Comparison of ENCODE assay signal across 1 fruit fly cellular context in the genomic region with DNA sequence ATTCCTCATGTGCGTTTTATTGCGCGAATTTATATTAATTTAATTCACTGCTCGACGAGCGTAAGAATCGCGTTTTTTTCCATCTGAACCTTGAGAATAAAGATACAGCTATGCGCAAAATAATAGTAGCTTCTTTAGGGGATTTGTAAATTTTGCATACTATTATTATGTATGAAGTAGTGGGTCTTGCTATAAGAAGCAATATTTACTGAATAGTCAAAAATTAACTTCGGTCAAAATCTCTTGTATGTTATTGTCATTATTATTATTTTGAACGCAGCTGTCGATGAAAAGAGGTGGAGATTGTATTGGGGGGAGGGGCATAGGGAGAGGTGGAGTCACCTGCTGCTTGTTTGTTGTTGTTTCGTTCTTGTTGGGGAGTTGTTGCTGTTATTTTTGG.
TF ChIP-seq lines count a peak whose summit lies in the region.

No protein-coding gene starts in this region.

TF ChIP-seq in whole organism, embryonic, 481 proteins besides CTCF, POLR2A, EP300 and RAD21 (continued from another document and continues in another):
- TF ChIP-seq pum (GFP tag; optimal IDR thresholded peaks at IDR 0.05; lab: Kevin White, UChicago), result peak; percentile 65
- TF ChIP-seq Mes4 (GFP tag; optimal IDR thresholded peaks at IDR 0.05; lab: Kevin White, UChicago), result peak; percentile 50
- peak; percentile 84 for TF ChIP-seq CG15514 (GFP tag; optimal IDR thresholded peaks at IDR 0.05; lab: Kevin White, UChicago)
- no peak for TF ChIP-seq CG14860 (GFP tag; IDR thresholded peaks at IDR 0.05; lab: Robert Waterston, UW; ENCODE audit: partially characterized antibody)
- peak; percentile 24 for TF ChIP-seq CG15601 (tag; optimal IDR thresholded peaks at IDR 0.05; lab: Kevin White, UChicago)
- TF ChIP-seq mld (GFP tag; IDR thresholded peaks at IDR 0.05; lab: Robert Waterston, UW; ENCODE audit: partially characterized antibody), result no peak
- TF ChIP-seq Adf1 (GFP tag; IDR thresholded peaks at IDR 0.05; lab: Robert Waterston, UW), result peak; percentile 50
- TF ChIP-seq maf-S (GFP tag; optimal IDR thresholded peaks at IDR 0.05; lab: Kevin White, UChicago), result no peak
- TF ChIP-seq grn (GFP tag; optimal IDR thresholded peaks at IDR 0.05; lab: Kevin White, UChicago), result peak; percentile 4
- peak; percentile 80 for TF ChIP-seq H2.0 (GFP tag; IDR thresholded peaks at IDR 0.05; lab: Robert Waterston, UW)
- no peak for TF ChIP-seq CG2129 (GFP tag; IDR thresholded peaks at IDR 0.05; lab: Robert Waterston, UW; ENCODE audit: partially characterized antibody)
- peak; percentile 73 for TF ChIP-seq CG3726 (GFP tag; IDR thresholded peaks at IDR 0.05; lab: Robert Waterston, UW)
- peak; percentile 53 for TF ChIP-seq NfI (GFP tag; optimal IDR thresholded peaks at IDR 0.05; lab: Kevin White, UChicago)
- no peak for TF ChIP-seq sna (GFP tag; IDR thresholded peaks at IDR 0.05; lab: Robert Waterston, UW; ENCODE audit: partially characterized antibody)
- TF ChIP-seq emc (GFP tag; optimal IDR thresholded peaks at IDR 0.05; lab: Kevin White, UChicago), result peak; percentile 42
- peak; percentile 86 for TF ChIP-seq tin (GFP tag; optimal IDR thresholded peaks at IDR 0.05; lab: Kevin White, UChicago)
- peak; percentile 82 for TF ChIP-seq CG1792 (GFP tag; optimal IDR thresholded peaks at IDR 0.05; lab: Kevin White, UChicago)
- no peak for TF ChIP-seq Hr39 (optimal IDR thresholded peaks at IDR 0.05; lab: Kevin White, UChicago)
- TF ChIP-seq CG13775 (GFP tag; optimal IDR thresholded peaks at IDR 0.05; lab: Kevin White, UChicago), result peak; percentile 60
- no peak for TF ChIP-seq prd (optimal IDR thresholded peaks at IDR 0.05; lab: Kevin White, UChicago)
- TF ChIP-seq prd (GFP tag; IDR thresholded peaks at IDR 0.05; lab: Robert Waterston, UW), result peak; percentile 91
- TF ChIP-seq Deaf1 (tag; optimal IDR thresholded peaks at IDR 0.05; lab: Kevin White, UChicago), result peak; percentile 73
- TF ChIP-seq ase (GFP tag; IDR thresholded peaks at IDR 0.05; lab: Robert Waterston, UW), result peak; percentile 84
- TF ChIP-seq sens-2 (GFP tag; IDR thresholded peaks at IDR 0.05; lab: Robert Waterston, UW), result peak; percentile 80
- TF ChIP-seq CG16815 (GFP tag; optimal IDR thresholded peaks at IDR 0.05; lab: Kevin White, UChicago), result peak; percentile 42
- peak; percentile 60 for TF ChIP-seq CG18619 (GFP tag; optimal IDR thresholded peaks at IDR 0.05; lab: Kevin White, UChicago)
- TF ChIP-seq Usf (GFP tag; optimal IDR thresholded peaks at IDR 0.05; lab: Kevin White, UChicago), result peak; percentile 18
- TF ChIP-seq Drgx (GFP tag; IDR thresholded peaks at IDR 0.05; lab: Robert Waterston, UW), result peak; percentile 84
- peak in 1 of 2 experiments; percentile 91 for TF ChIP-seq Eip74EF (GFP tag; optimal IDR thresholded peaks at IDR 0.05; lab: Kevin White, UChicago)
- TF ChIP-seq CG6654 (GFP tag; optimal IDR thresholded peaks at IDR 0.05; lab: Kevin White, UChicago), result peak; percentile 80
- TF ChIP-seq nau (GFP tag; optimal IDR thresholded peaks at IDR 0.05; lab: Kevin White, UChicago), result peak; percentile 85
- TF ChIP-seq CG2199 (GFP tag; IDR thresholded peaks at IDR 0.05; lab: Robert Waterston, UW), result peak; percentile 83
- TF ChIP-seq CG31224 (GFP tag; IDR thresholded peaks at IDR 0.05; lab: Robert Waterston, UW), result peak; percentile 76
- TF ChIP-seq Fer1 (GFP tag; optimal IDR thresholded peaks at IDR 0.05; lab: Kevin White, UChicago), result peak; percentile 93
- TF ChIP-seq Hr3 (GFP tag; optimal IDR thresholded peaks at IDR 0.05; lab: Kevin White, UChicago), result peak; percentile 65
- TF ChIP-seq CG33557 (GFP tag; optimal IDR thresholded peaks at IDR 0.05; lab: Kevin White, UChicago), result no peak
- peak; percentile 63 for TF ChIP-seq mam (GFP tag; optimal IDR thresholded peaks at IDR 0.05; lab: Kevin White, UChicago)
- TF ChIP-seq lmd (GFP tag; IDR thresholded peaks at IDR 0.05; lab: Robert Waterston, UW), result peak; percentile 90
- TF ChIP-seq Rx (GFP tag; IDR thresholded peaks at IDR 0.05; lab: Robert Waterston, UW), result peak; percentile 73
- TF ChIP-seq ind (GFP tag; optimal IDR thresholded peaks at IDR 0.05; lab: Kevin White, UChicago), result peak; percentile 88
- TF ChIP-seq CG14441 (GFP tag; IDR thresholded peaks at IDR 0.05; lab: Robert Waterston, UW), result peak; percentile 81
- peak; percentile 87 for TF ChIP-seq CG6813 (GFP tag; optimal IDR thresholded peaks at IDR 0.05; lab: Kevin White, UChicago)
- no peak for TF ChIP-seq pan (optimal IDR thresholded peaks at IDR 0.05; lab: Kevin White, UChicago)
- peak in 1 of 2 experiments; percentile 87 for TF ChIP-seq pan (GFP tag; optimal IDR thresholded peaks at IDR 0.05 in 1 of 2, IDR thresholded peaks at IDR 0.05 in 1 of 2)
- peak; percentile 95 for TF ChIP-seq vvl (GFP tag; IDR thresholded peaks at IDR 0.05; lab: Robert Waterston, UW)
- TF ChIP-seq sima (GFP tag; optimal IDR thresholded peaks at IDR 0.05; lab: Kevin White, UChicago), result peak; percentile 78
- peak; percentile 92 for TF ChIP-seq Aef1 (GFP tag; IDR thresholded peaks at IDR 0.05; lab: Robert Waterston, UW)
- no peak for TF ChIP-seq CG2202 (tag; optimal IDR thresholded peaks at IDR 0.05; lab: Kevin White, UChicago)
- peak; percentile 74; the same call in 1 of the 3 replicates for TF ChIP-seq CG2889 (GFP tag; IDR thresholded peaks at IDR 0.05; lab: Robert Waterston, UW)
- TF ChIP-seq otp (GFP tag; IDR thresholded peaks at IDR 0.05; lab: Robert Waterston, UW), result peak; percentile 88
- TF ChIP-seq nerfin-2 (GFP tag; IDR thresholded peaks at IDR 0.05; lab: Robert Waterston, UW; ENCODE audit: partially characterized antibody), result no peak
- TF ChIP-seq toy (GFP tag; IDR thresholded peaks at IDR 0.05; lab: Robert Waterston, UW), result peak; percentile 63; the same call in 1 of the 2 replicates
- TF ChIP-seq inv (GFP tag; IDR thresholded peaks at IDR 0.05; lab: Robert Waterston, UW; ENCODE audit: partially characterized antibody), result no peak
- TF ChIP-seq Hsf (GFP tag; optimal IDR thresholded peaks at IDR 0.05; lab: Kevin White, UChicago), result peak; percentile 69
- peak; percentile 71 for TF ChIP-seq az2 (GFP tag; optimal IDR thresholded peaks at IDR 0.05; lab: Kevin White, UChicago)
- TF ChIP-seq tio (GFP tag; optimal IDR thresholded peaks at IDR 0.05; lab: Kevin White, UChicago), result peak; percentile 52
- peak in 1 of 2 experiments; percentile 85 for TF ChIP-seq eve (GFP tag; optimal IDR thresholded peaks at IDR 0.05; lab: Kevin White, UChicago)
- peak; percentile 89 for TF ChIP-seq CG17328 (GFP tag; IDR thresholded peaks at IDR 0.05; lab: Robert Waterston, UW)
- TF ChIP-seq HHEX (GFP tag; optimal IDR thresholded peaks at IDR 0.05; lab: Kevin White, UChicago), result peak; percentile 89
- TF ChIP-seq bbx (GFP tag; IDR thresholded peaks at IDR 0.05; lab: Robert Waterston, UW; ENCODE audit: partially characterized antibody), result no peak
- TF ChIP-seq sens (GFP tag; lab: Kevin White, UChicago), result peak; percentile 96
- TF ChIP-seq ham (GFP tag; IDR thresholded peaks at IDR 0.05; lab: Robert Waterston, UW), result no peak
- peak; percentile 55 for TF ChIP-seq Bdp1 (GFP tag; optimal IDR thresholded peaks at IDR 0.05; lab: Kevin White, UChicago)
- peak; percentile 47 for TF ChIP-seq sug (tag; optimal IDR thresholded peaks at IDR 0.05; lab: Kevin White, UChicago)
- TF ChIP-seq CG8765 (GFP tag; IDR thresholded peaks at IDR 0.05; lab: Robert Waterston, UW), result peak; percentile 59
- peak; percentile 53 for TF ChIP-seq CG30431 (GFP tag; optimal IDR thresholded peaks at IDR 0.05; lab: Kevin White, UChicago)
- peak; percentile 62 for TF ChIP-seq CG9437 (GFP tag; optimal IDR thresholded peaks at IDR 0.05; lab: Kevin White, UChicago)
- peak; percentile 48 for TF ChIP-seq Dek (tag; optimal IDR thresholded peaks at IDR 0.05; lab: Kevin White, UChicago)
- TF ChIP-seq wdn (GFP tag; IDR thresholded peaks at IDR 0.05; lab: Robert Waterston, UW), result peak; percentile 60
- TF ChIP-seq CG32767 (GFP tag; IDR thresholded peaks at IDR 0.05; lab: Robert Waterston, UW), result peak; percentile 85
- peak; percentile 41 for TF ChIP-seq tx (GFP tag; optimal IDR thresholded peaks at IDR 0.05; lab: Kevin White, UChicago)
- peak; percentile 37; the same call in 1 of the 2 replicates for TF ChIP-seq CkIIα-i1 (GFP tag; IDR thresholded peaks at IDR 0.05; lab: Robert Waterston, UW)
- TF ChIP-seq fru (optimal IDR thresholded peaks at IDR 0.05; lab: Kevin White, UChicago), result no peak
- TF ChIP-seq slp2 (GFP tag; optimal IDR thresholded peaks at IDR 0.05; lab: Kevin White, UChicago), result peak; percentile 42
- TF ChIP-seq jigr1 (GFP tag; IDR thresholded peaks at IDR 0.05; lab: Robert Waterston, UW), result 0 out of 3 replicates have a peak, but pooled peaks have one; percentile 46
- TF ChIP-seq nom (GFP tag; optimal IDR thresholded peaks at IDR 0.05; lab: Kevin White, UChicago), result peak; percentile 85
- peak; percentile 62 for TF ChIP-seq CG8388 (GFP tag; optimal IDR thresholded peaks at IDR 0.05; lab: Kevin White, UChicago)
- peak; percentile 68; the same call in 2 of the 3 replicates for TF ChIP-seq CG11560 (tag; IDR thresholded peaks at IDR 0.05; lab: Robert Waterston, UW)
- peak; percentile 86 for TF ChIP-seq CG10267 (tag; optimal IDR thresholded peaks at IDR 0.05; lab: Kevin White, UChicago)
- TF ChIP-seq br (optimal IDR thresholded peaks at IDR 0.05; lab: Kevin White, UChicago), result no peak
- TF ChIP-seq schlank (tag; optimal IDR thresholded peaks at IDR 0.05; lab: Kevin White, UChicago), result no peak
- peak; percentile 18 for TF ChIP-seq da (GFP tag; optimal IDR thresholded peaks at IDR 0.05; lab: Kevin White, UChicago)
- TF ChIP-seq CG14965 (GFP tag; optimal IDR thresholded peaks at IDR 0.05; lab: Kevin White, UChicago; ENCODE audit: borderline replicate concordance), result peak; percentile 43
- TF ChIP-seq zf30C (GFP tag; optimal IDR thresholded peaks at IDR 0.05; lab: Kevin White, UChicago), result no peak
- no peak for TF ChIP-seq luna (GFP tag; optimal IDR thresholded peaks at IDR 0.05; lab: Kevin White, UChicago)
- TF ChIP-seq Fer2 (tag; optimal IDR thresholded peaks at IDR 0.05; lab: Kevin White, UChicago), result peak; percentile 29
- TF ChIP-seq CG3838 (GFP tag; optimal IDR thresholded peaks at IDR 0.05; lab: Kevin White, UChicago), result peak; percentile 3
- peak; percentile 46 for TF ChIP-seq CG8281 (tag; optimal IDR thresholded peaks at IDR 0.05; lab: Kevin White, UChicago)
- TF ChIP-seq Spps (tag; optimal IDR thresholded peaks at IDR 0.05; lab: Kevin White, UChicago), result peak; percentile 87
- TF ChIP-seq CG1602 (GFP tag; optimal IDR thresholded peaks at IDR 0.05; lab: Kevin White, UChicago), result peak; percentile 59
- peak; percentile 53 for TF ChIP-seq CG9609 (GFP tag; optimal IDR thresholded peaks at IDR 0.05; lab: Kevin White, UChicago)
- TF ChIP-seq grau (tag; optimal IDR thresholded peaks at IDR 0.05; lab: Kevin White, UChicago), result peak; percentile 78
- no peak for TF ChIP-seq amos (GFP tag; IDR thresholded peaks at IDR 0.05; lab: Robert Waterston, UW; ENCODE audit: partially characterized antibody)
- TF ChIP-seq GATAe (GFP tag; conservative IDR thresholded peaks at IDR 0.05; lab: Robert Waterston, UW), result 0 out of 2 replicates have a peak, but pooled peaks have one; percentile 27
- no peak for TF ChIP-seq cad (GFP tag; optimal IDR thresholded peaks at IDR 0.05; lab: Kevin White, UChicago)
- peak; percentile 41 for TF ChIP-seq oc (tag; optimal IDR thresholded peaks at IDR 0.05; lab: Kevin White, UChicago)
- no peak for TF ChIP-seq h (optimal IDR thresholded peaks at IDR 0.05; lab: Kevin White, UChicago)
- peak; percentile 91 for TF ChIP-seq bab2 (GFP tag; optimal IDR thresholded peaks at IDR 0.05; lab: Kevin White, UChicago)
- TF ChIP-seq shn (GFP tag; optimal IDR thresholded peaks at IDR 0.05; lab: Kevin White, UChicago), result no peak
- TF ChIP-seq H15 (GFP tag; IDR thresholded peaks at IDR 0.05; lab: Robert Waterston, UW), result peak; percentile 86
- peak; percentile 73; the same call in 2 of the 3 replicates for TF ChIP-seq ken (GFP tag; IDR thresholded peaks at IDR 0.05; lab: Robert Waterston, UW)
- TF ChIP-seq stc (GFP tag; IDR thresholded peaks at IDR 0.05; lab: Robert Waterston, UW), result peak; percentile 80
- no peak for TF ChIP-seq Neu2 (GFP tag; optimal IDR thresholded peaks at IDR 0.05; lab: Kevin White, UChicago; ENCODE audit: borderline replicate concordance)
- TF ChIP-seq CG4282 (GFP tag; optimal IDR thresholded peaks at IDR 0.05; lab: Kevin White, UChicago), result no peak
- TF ChIP-seq HLH4C (GFP tag; IDR thresholded peaks at IDR 0.05; lab: Robert Waterston, UW; ENCODE audit: partially characterized antibody), result no peak
- TF ChIP-seq gcm2 (GFP tag; optimal IDR thresholded peaks at IDR 0.05; lab: Kevin White, UChicago), result peak; percentile 60
- peak; percentile 71 for TF ChIP-seq fd3F (GFP tag; optimal IDR thresholded peaks at IDR 0.05; lab: Kevin White, UChicago)
- peak; percentile 87 for TF ChIP-seq tgo (GFP tag; IDR thresholded peaks at IDR 0.05; lab: Robert Waterston, UW)
- peak; percentile 55 for TF ChIP-seq CG10959 (GFP tag; IDR thresholded peaks at IDR 0.05; lab: Robert Waterston, UW)
- TF ChIP-seq CG2712 (tag; optimal IDR thresholded peaks at IDR 0.05; lab: Kevin White, UChicago), result peak; percentile 80
- TF ChIP-seq CG11085 (GFP tag; IDR thresholded peaks at IDR 0.05; lab: Robert Waterston, UW), result peak; percentile 59
- peak; percentile 84 for TF ChIP-seq kay (GFP tag; optimal IDR thresholded peaks at IDR 0.05; lab: Kevin White, UChicago)
- peak in 1 of 3 experiments; percentile 53 for TF ChIP-seq lola (GFP tag; optimal IDR thresholded peaks at IDR 0.05; lab: Kevin White, UChicago)
- TF ChIP-seq Hey (tag; optimal IDR thresholded peaks at IDR 0.05; lab: Kevin White, UChicago), result no peak
- peak; percentile 78 for TF ChIP-seq fd64A (GFP tag; optimal IDR thresholded peaks at IDR 0.05; lab: Kevin White, UChicago)
- peak; percentile 67 for TF ChIP-seq CG13424 (tag; optimal IDR thresholded peaks at IDR 0.05; lab: Kevin White, UChicago)
- TF ChIP-seq ftz-f1 (GFP tag; optimal IDR thresholded peaks at IDR 0.05; lab: Kevin White, UChicago), result peak; percentile 81
- TF ChIP-seq bcd (GFP tag; optimal IDR thresholded peaks at IDR 0.05; lab: Kevin White, UChicago), result peak; percentile 82
- TF ChIP-seq CG15479 (GFP tag; optimal IDR thresholded peaks at IDR 0.05; lab: Kevin White, UChicago), result no peak
- TF ChIP-seq HLHmδ (GFP tag; optimal IDR thresholded peaks at IDR 0.05; lab: Kevin White, UChicago), result no peak
- no peak for TF ChIP-seq CG3995 (GFP tag; optimal IDR thresholded peaks at IDR 0.05; lab: Kevin White, UChicago)
- no peak for TF ChIP-seq pros (GFP tag; optimal IDR thresholded peaks at IDR 0.05; lab: Kevin White, UChicago)
- TF ChIP-seq CG18262 (tag; optimal IDR thresholded peaks at IDR 0.05; lab: Kevin White, UChicago), result peak; percentile 75
- no peak for TF ChIP-seq Lhr (GFP tag; optimal IDR thresholded peaks at IDR 0.05; lab: Kevin White, UChicago)
- no peak for TF ChIP-seq Tbp (GFP tag; optimal IDR thresholded peaks at IDR 0.05; lab: Kevin White, UChicago)
- peak; percentile 52 for TF ChIP-seq Gsc (GFP tag; IDR thresholded peaks at IDR 0.05; lab: Robert Waterston, UW)
